Fruit fly (Drosophila melanogaster) S2 (cell line): ENCODE measurements around the gene CG15356.

Source experiments
- CG8478 ChIP-seq: fragments of >200 bp; optimal IDR thresholded peaks from 2 replicates; lab custom pipeline; 2018
- CTCF ChIP-seq, 2 experiments: fragments of >200 bp; optimal IDR thresholded peaks; 2 replicates each; lab custom pipeline; 2018

CG15356 gene

dm6 chr2L:1980708-1981339 lies at the start of gene CG15356, which contains the start of gene CG15362:
TSS of gene CG15356 (minus strand) at chr2L:1980755.
TSS of gene CG15362 (plus strand) at chr2L:1981176.
- TF ChIP-seq CG8478 (lab: Kevin White, UChicago) (no peak), CTCF (optimal IDR thresholded peaks at IDR 0.05; lab: Kevin White, UChicago) (no peak)

dm6 chr2L:2022823-2023222 lies 42.3 kb upstream of the CG15356 start:
- TF ChIP-seq CTCF (optimal IDR thresholded peaks at IDR 0.05; lab: Kevin White, UChicago) (no peak), CG8478 (lab: Kevin White, UChicago) (no peak)

- TF ChIP-seq CTCF (optimal IDR thresholded peaks at IDR 0.05; lab: Kevin White, UChicago) (no peak), CG8478 (lab: Kevin White, UChicago) (no peak)
Observed at dm6 chr2L:2015204-2015603, 34.6 kb upstream of the CG15356 start.

- TF ChIP-seq CTCF (optimal IDR thresholded peaks at IDR 0.05; lab: Kevin White, UChicago) (no peak), CG8478 (lab: Kevin White, UChicago) (no peak)
Observed at dm6 chr2L:2013836-2014434, 33.4 kb upstream of the CG15356 start.

- TF ChIP-seq CG8478 (lab: Kevin White, UChicago), result no peak
Observed at dm6 chr2L:2013057-2013456, 32.5 kb upstream of the CG15356 start.

DNA sequence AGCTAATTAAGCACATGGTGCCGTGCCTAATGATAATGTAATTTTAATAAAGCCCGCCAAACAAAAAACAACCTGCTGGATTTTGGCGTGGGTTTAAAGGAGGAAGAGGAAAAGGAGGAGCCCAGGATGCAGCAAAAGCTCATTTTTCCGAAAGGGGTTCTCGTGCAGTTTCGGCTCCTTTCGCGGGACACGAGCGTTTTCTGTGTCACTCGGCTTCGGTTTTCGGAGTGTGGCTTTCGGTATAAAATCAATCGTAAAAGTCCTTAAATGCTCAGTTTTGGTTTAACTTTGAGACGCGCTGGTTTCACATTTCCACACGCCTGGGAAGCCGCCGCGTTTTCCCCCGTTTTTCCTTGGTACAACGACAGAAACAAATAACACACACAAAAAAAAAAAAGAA lies 30.9 kb upstream of the CG15356 start:
- TF ChIP-seq CG8478 (lab: Kevin White, UChicago), result no peak
- TF ChIP-seq CTCF (optimal IDR thresholded peaks at IDR 0.05; lab: Kevin White, UChicago), result no peak

DNA sequence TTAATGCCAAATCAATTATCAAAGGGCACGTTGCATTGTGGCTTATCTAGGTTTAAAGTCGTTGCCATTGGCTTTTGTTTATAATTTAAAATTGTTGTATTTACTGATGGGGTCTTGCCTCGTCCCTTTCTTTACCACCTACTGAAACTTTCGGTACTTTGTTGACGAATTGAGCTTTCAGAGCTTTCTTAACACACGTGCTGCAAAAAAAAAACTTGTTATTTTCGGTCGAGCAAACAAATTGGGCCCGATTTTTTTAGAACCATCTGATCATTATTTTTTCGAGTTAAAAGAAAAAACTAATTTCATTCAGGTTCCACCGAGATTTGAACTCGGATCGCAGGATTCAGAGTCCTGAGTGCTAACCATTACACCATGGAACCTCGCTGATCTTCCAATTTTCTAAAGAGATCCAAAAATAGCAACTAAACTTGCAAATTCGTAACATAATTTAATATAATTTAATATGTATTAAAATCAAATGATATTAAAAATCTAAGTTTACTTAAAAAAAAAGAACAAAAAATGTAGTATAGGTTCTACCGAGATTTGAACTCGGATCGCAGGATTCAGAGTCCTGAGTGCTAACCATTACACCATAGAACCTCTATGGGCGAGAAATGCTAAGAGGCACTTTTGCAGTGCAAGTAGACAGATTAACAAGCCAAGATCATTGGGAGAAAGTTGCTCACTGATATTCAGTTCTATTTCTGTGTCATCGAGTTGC lies 29.9 kb upstream of the CG15356 start:
- no peak for TF ChIP-seq CG8478 (lab: Kevin White, UChicago)

- TF ChIP-seq CG8478 (lab: Kevin White, UChicago) (no peak), CTCF (optimal IDR thresholded peaks at IDR 0.05; lab: Kevin White, UChicago) (peak; percentile 1 to 30)
Observed at dm6 chr2L:2008980-2009954, 28.7 kb upstream of the CG15356 start, which contains the start of gene CG4238. TSS of gene CG4238 (plus strand) at chr2L:2009859.

- no peak for TF ChIP-seq CG8478 (lab: Kevin White, UChicago)
- no peak for TF ChIP-seq CTCF (optimal IDR thresholded peaks at IDR 0.05; lab: Kevin White, UChicago)
Observed at dm6 chr2L:2008114-2008513, 27.6 kb upstream of the CG15356 start, which contains the start of gene Nplp4. TSS of gene Nplp4 (plus strand) at chr2L:2008414.

dm6 chr2L:2007093-2007492 lies 26.5 kb upstream of the CG15356 start, which contains the start of gene CG15353:
TSS of gene CG15353 (minus strand) at chr2L:2007193.
- no peak for TF ChIP-seq CG8478 (lab: Kevin White, UChicago)

DNA sequence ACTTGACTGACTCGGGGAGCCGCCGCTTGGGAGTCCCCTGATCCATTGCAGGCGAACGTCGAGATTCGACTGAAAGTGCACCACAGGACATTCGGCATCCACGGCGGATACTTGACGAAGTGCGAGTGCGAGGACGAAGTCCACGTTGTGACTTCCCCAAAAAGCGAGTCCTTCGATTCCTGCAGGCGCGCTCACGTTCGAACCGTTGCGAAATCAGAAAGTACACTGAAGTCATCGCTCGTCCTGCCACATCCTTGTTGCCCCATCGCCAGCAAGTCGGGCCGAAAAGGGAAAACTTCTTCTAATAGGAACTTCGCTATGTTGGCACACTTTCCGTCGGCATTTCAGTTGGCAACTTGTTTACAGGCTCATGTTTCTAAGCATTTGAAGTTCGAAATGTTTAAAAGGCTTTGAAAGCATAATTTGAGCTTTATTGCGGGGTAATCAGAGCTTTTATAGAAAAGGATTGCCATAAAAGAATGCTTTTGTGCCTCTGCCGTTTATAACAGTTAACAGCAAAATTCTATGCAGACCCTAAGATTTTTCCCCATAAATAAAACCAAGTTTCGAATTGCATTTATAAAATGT lies 25.6 kb upstream of the CG15356 start, which contains the start of gene CG33543:
Gene CG33543, minus strand, starts transcription at position 232 of the 588 bp plus-strand sequence.
- TF ChIP-seq CTCF (optimal IDR thresholded peaks at IDR 0.05; lab: Kevin White, UChicago), result no peak

DNA sequence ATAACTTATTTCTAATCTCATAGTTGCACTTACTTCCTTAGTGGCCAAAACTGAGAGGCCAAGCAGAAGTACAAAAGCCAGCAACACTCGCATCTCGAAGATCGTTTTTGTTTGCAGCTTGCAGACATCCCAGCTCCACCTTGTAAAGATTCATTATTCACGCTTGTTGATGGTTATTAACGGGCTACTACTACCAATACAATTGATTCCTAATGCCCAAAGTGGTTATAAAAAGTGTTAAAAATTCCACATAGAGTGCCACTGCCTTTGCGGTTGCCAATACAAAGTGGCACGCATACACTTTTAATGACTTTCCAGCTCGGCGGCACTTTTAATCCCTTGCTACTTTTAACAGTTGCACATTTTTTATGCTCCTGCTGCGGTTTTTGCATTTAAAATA lies 11.5 kb upstream of the CG15356 start, which contains the start of gene Obp22a:
Gene Obp22a, minus strand, starts transcription at position 101 of the 400 bp plus-strand sequence.
- TF ChIP-seq CG8478 (lab: Kevin White, UChicago) (no peak), CTCF (optimal IDR thresholded peaks at IDR 0.05; lab: Kevin White, UChicago) (no peak)

dm6 chr2L:1989278-1989918 lies 8.8 kb upstream of the CG15356 start:
- TF ChIP-seq CG8478 (lab: Kevin White, UChicago), result no peak
- TF ChIP-seq CTCF (optimal IDR thresholded peaks at IDR 0.05; lab: Kevin White, UChicago), result no peak
